Worm (Caenorhabditis elegans): ENCODE results near the gene F14F9.2.

F14F9.2 gene

DNA sequence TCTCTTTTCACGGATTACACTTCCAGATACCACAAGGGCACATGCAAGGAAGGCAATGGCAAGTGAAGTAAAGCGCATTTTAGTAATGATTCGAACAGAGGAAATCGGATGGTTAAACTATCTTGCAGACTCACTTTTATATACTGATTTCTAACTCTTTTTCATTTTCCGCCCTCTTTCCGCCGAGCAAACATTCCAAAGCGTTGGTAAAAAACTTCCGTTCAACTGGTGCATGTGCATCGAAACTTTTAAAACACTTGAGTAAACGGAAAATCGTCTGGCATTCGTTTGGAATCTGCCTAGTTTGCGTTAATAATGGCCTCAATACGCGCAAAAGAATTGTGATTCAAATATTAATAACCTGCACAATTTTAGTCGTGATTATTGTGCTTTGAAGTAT is 20.0 kb downstream of the F14F9.2 start, which contains the start of gene abu-7:
Gene abu-7 (minus strand): TSS at position 101 of the 400 bp plus-strand sequence.
- no peak for TF ChIP-seq hrde-1 (tag; optimal IDR thresholded peaks at IDR 0.05; ENCODE audit: borderline replicate concordance)
- no peak for TF ChIP-seq somi-1 (GFP tag; optimal IDR thresholded peaks at IDR 0.05)
- no peak for TF ChIP-seq akir-1 (GFP tag; optimal IDR thresholded peaks at IDR 0.05)
- TF ChIP-seq ceh-100 (GFP tag; IDR thresholded peaks at IDR 0.05), result no peak
- no peak for TF ChIP-seq egrh-3 (GFP tag; IDR thresholded peaks at IDR 0.05)
- no peak for TF ChIP-seq lin-26 (GFP tag; IDR thresholded peaks at IDR 0.05)
- TF ChIP-seq sptf-2 (GFP tag; optimal IDR thresholded peaks at IDR 0.05), result no peak
- no peak for TF ChIP-seq mel-28 (tag; optimal IDR thresholded peaks at IDR 0.05; ENCODE audit: borderline replicate concordance)
- TF ChIP-seq T26A5.8 (tag; optimal IDR thresholded peaks at IDR 0.05), result no peak
- no peak for TF ChIP-seq lin-40 (tag; optimal IDR thresholded peaks at IDR 0.05)
- TF ChIP-seq Y79H2A.3 (GFP tag; conservative IDR thresholded peaks at IDR 0.05), result no peak
- TF ChIP-seq ztf-25 (GFP tag; IDR thresholded peaks at IDR 0.05), result no peak
- TF ChIP-seq Y56A3A.18 (GFP tag; IDR thresholded peaks at IDR 0.05), result no peak
- no peak for TF ChIP-seq ZK185.1 (tag; optimal IDR thresholded peaks at IDR 0.05; ENCODE audit: poor library complexity, severe bottlenecking)
- no peak for TF ChIP-seq efl-1 (GFP tag; optimal IDR thresholded peaks at IDR 0.05)
- no peak for TF ChIP-seq T07F8.4 (tag; optimal IDR thresholded peaks at IDR 0.05)
- TF ChIP-seq ztf-3 (GFP tag; optimal IDR thresholded peaks at IDR 0.05), result no peak
- no peak for TF ChIP-seq cebp-1 (GFP tag; IDR thresholded peaks at IDR 0.05)
- TF ChIP-seq cebp-1 (tag; optimal IDR thresholded peaks at IDR 0.05), result no peak

DNA sequence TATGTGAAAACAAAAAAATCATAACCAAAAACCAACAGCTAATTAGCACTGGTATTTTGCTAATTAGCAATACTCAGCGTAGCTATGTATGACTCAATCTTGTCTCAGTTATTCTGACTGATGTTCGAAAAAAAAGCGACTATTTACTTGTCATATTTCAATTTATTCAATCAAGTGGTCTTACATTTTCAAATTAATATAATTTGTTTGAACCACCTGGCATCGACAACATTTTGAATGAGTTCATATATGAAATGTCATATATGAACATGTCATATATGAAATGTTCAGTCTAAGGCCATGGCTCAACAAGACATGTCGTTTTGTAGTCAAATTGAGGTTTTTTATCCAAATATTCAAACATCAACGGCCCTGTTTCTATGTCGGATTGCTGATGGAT is 20.8 kb downstream of the F14F9.2 start, which contains the start of gene srw-140:
Gene srw-140 (plus strand): TSS at position 301 of the 400 bp plus-strand sequence.
- TF ChIP-seq T26A5.8 (tag; optimal IDR thresholded peaks at IDR 0.05), result no peak
- TF ChIP-seq hrde-1 (tag; optimal IDR thresholded peaks at IDR 0.05; ENCODE audit: borderline replicate concordance), result no peak
- no peak for TF ChIP-seq K11D2.4 (GFP tag; IDR thresholded peaks at IDR 0.05)
- no peak for TF ChIP-seq C17E4.6 (GFP tag; IDR thresholded peaks at IDR 0.05)
- no peak for TF ChIP-seq unc-130 (GFP tag; optimal IDR thresholded peaks at IDR 0.05)
- TF ChIP-seq madf-10 (tag; optimal IDR thresholded peaks at IDR 0.05), result no peak
- no peak for TF ChIP-seq athp-1 (tag; optimal IDR thresholded peaks at IDR 0.05)
- TF ChIP-seq Y56A3A.18 (GFP tag; IDR thresholded peaks at IDR 0.05), result no peak
- TF ChIP-seq F55B11.4 (tag; optimal IDR thresholded peaks at IDR 0.05; ENCODE audit: borderline replicate concordance, insufficient read depth), result no peak
- TF ChIP-seq aptf-2 (GFP tag; conservative IDR thresholded peaks at IDR 0.05), result no peak
- no peak for TF ChIP-seq let-526 (GFP tag; IDR thresholded peaks at IDR 0.05)
- TF ChIP-seq snpc-4 (GFP tag; optimal IDR thresholded peaks at IDR 0.05), result no peak
- TF ChIP-seq snpc-4 (tag; optimal IDR thresholded peaks at IDR 0.05), result no peak
- no peak for TF ChIP-seq lir-1 (GFP tag; conservative IDR thresholded peaks at IDR 0.05)
- TF ChIP-seq mxl-1 (tag; optimal IDR thresholded peaks at IDR 0.05), result no peak
- TF ChIP-seq bed-2 (GFP tag; IDR thresholded peaks at IDR 0.05), result no peak

DNA sequence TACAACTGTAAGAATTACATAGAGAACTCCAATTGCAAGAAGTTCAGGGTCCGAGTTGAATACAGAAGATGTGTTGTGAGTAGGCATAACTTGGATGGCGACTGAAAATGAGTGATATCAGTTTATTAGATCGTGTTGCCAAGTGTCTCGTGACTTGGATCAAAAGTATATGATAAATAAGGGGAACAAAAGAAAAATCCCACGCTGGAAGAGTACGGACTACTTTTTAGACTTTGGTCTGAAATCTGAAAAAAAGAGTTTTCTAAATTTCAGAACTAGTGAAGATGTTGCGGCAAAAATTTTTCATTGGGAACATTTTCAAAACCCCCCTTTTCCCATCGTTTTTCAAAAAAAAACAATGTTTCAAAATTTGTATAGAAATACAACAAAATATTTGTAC is 24.9 kb downstream of the F14F9.2 start, which contains the start of gene srt-64:
Gene srt-64 (minus strand): TSS at position 101 of the 400 bp plus-strand sequence.
- no peak for TF ChIP-seq atf-7 (tag; optimal IDR thresholded peaks at IDR 0.05)
- no peak for TF ChIP-seq K11D2.4 (GFP tag; IDR thresholded peaks at IDR 0.05)
- no peak for TF ChIP-seq ztf-28 (GFP tag; IDR thresholded peaks at IDR 0.05)
- TF ChIP-seq mel-28 (tag; optimal IDR thresholded peaks at IDR 0.05; ENCODE audit: borderline replicate concordance), result no peak
- no peak for TF ChIP-seq dox-1 (GFP tag; IDR thresholded peaks at IDR 0.05)
- no peak for TF ChIP-seq ZK185.1 (tag; optimal IDR thresholded peaks at IDR 0.05; ENCODE audit: poor library complexity, severe bottlenecking)
- no peak for TF ChIP-seq nhr-90 (tag; optimal IDR thresholded peaks at IDR 0.05)
- TF ChIP-seq ceh-27 (GFP tag; optimal IDR thresholded peaks at IDR 0.05), result no peak
- no peak for TF ChIP-seq chd-7 (tag; optimal IDR thresholded peaks at IDR 0.05)
- no peak for TF ChIP-seq ztf-6 (GFP tag; IDR thresholded peaks at IDR 0.05)
- no peak for TF ChIP-seq rcor-1 (GFP tag; IDR thresholded peaks at IDR 0.05)
- no peak for TF ChIP-seq dpl-1 (GFP tag; optimal IDR thresholded peaks at IDR 0.05)
- no peak for TF ChIP-seq C17E4.6 (GFP tag; IDR thresholded peaks at IDR 0.05)
- no peak for TF ChIP-seq aptf-3 (GFP tag; IDR thresholded peaks at IDR 0.05)
